Worm (Caenorhabditis elegans) whole organism, L2 larva: ENCODE results near the gene B0391.14.

ENCODE experiments used
- F13H6.1 ChIP-seq: sonication (generic microtip); optimal IDR thresholded peaks from 2 replicates; lab custom pipeline; 2016; ENCODE audit warnings: missing genetic modification characterization, missing compliant biosample characterization
- crh-2 ChIP-seq: sonication (generic microtip); optimal IDR thresholded peaks from 2 replicates; lab custom pipeline; 2017; ENCODE audit warnings: missing biosample characterization, missing genetic modification characterization
- elt-3 ChIP-seq: sonication (generic microtip); optimal IDR thresholded peaks from 2 replicates; lab custom pipeline; 2017; ENCODE audit warnings: missing biosample characterization, missing genetic modification characterization
- lin-39 ChIP-seq: fragments of 150-350 bp; optimal IDR thresholded peaks from 2 replicates; lab custom pipeline; 2014; ENCODE audit warnings: missing biosample characterization, missing genetic modification reagents, missing genetic modification characterization
- nhr-10 ChIP-seq: sonication (generic microtip); optimal IDR thresholded peaks from 2 replicates; lab custom pipeline; 2017; ENCODE audit warnings: missing biosample characterization, missing genetic modification characterization
- nhr-11 ChIP-seq: fragments of 150-350 bp; optimal IDR thresholded peaks from 2 replicates; lab custom pipeline; 2014; ENCODE audit warnings: missing biosample characterization, missing genetic modification characterization
- nhr-21 ChIP-seq: fragments of 150-350 bp; optimal IDR thresholded peaks from 2 replicates; lab custom pipeline; 2014; ENCODE audit warnings: missing biosample characterization, missing genetic modification characterization
- nhr-237 ChIP-seq: fragments of 150-350 bp; optimal IDR thresholded peaks from 2 replicates; lab custom pipeline; 2014; ENCODE audit warnings: missing biosample characterization, missing genetic modification characterization
- peb-1 ChIP-seq: fragments of 150-350 bp; optimal IDR thresholded peaks from 2 replicates; lab custom pipeline; 2014; ENCODE audit warnings: missing biosample characterization, missing genetic modification characterization
- skn-1 ChIP-seq: sonication (generic microtip); optimal IDR thresholded peaks from 2 replicates; lab custom pipeline; 2017; ENCODE audit warnings: missing biosample characterization, missing genetic modification characterization
- snpc-4 ChIP-seq: fragments of 150-350 bp; optimal IDR thresholded peaks from 2 replicates; lab custom pipeline; 2014; ENCODE audit warnings: missing biosample characterization, missing genetic modification characterization
- unc-39 ChIP-seq: fragments of 150-350 bp; optimal IDR thresholded peaks from 2 replicates; lab custom pipeline; 2014; ENCODE audit warnings: missing biosample characterization, missing genetic modification characterization
- zag-1 ChIP-seq: fragments of 150-350 bp; optimal IDR thresholded peaks from 2 replicates; lab custom pipeline; 2014; ENCODE audit warnings: missing biosample characterization, missing genetic modification characterization

DNA sequence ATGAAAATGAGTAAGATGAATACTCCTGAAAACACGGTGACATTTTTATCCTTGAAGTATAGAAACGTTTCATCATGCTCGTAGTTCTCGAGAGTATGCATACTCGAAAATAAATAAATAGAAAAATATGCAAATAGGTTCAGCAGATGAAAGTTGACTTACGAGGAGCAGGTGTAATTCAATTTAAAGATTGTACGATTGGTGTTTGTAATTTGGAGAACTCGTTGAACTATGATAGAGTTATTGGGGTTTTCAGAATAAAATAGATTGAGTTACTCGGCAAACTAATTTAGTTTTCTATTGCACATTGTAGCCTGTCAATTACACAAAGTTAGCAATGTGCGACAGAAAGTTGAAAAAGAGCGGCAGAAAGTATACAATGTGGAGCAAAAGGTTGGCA is 39.2 kb upstream of the B0391.14 start, which contains the start of gene srz-44:
- TF ChIP-seq nhr-21 (tag; lab: Kevin White, UChicago) (no peak), unc-39 (no peak), nhr-11 (tag; lab: Kevin White, UChicago) (no peak), elt-3 (no peak), snpc-4 (no peak), peb-1 (tag; lab: Kevin White, UChicago) (no peak), crh-2 (tag; lab: Kevin White, UChicago) (no peak), skn-1 (tag; lab: Kevin White, UChicago) (no peak), lin-39 (tag; lab: Kevin White, UChicago) (no peak), zag-1 (tag; lab: Kevin White, UChicago) (no peak), F13H6.1 (tag; lab: Kevin White, UChicago) (no peak), nhr-10 (tag; lab: Kevin White, UChicago) (no peak), nhr-237 (tag; lab: Kevin White, UChicago) (no peak)
